Worm (Caenorhabditis elegans) whole organism, mixed stage, embryonic: Measurements from ENCODE around the gene F11C1.1.

Experiments used
- ceh-83 ChIP-seq: fragments of 200-800 bp; sonication (Bioruptor generic); optimal IDR thresholded peaks from 2 replicates; lab custom pipeline; 2018; ENCODE audit warnings: mild to moderate bottlenecking, missing genetic modification characterization, missing compliant biosample characterization
- ces-1 ChIP-seq: fragments of 150-350 bp; optimal IDR thresholded peaks from 2 replicates; lab custom pipeline; 2014; ENCODE audit warnings: missing biosample characterization, missing genetic modification reagents, missing genetic modification characterization
- elt-1 ChIP-seq: sonication (generic microtip); optimal IDR thresholded peaks from 2 replicates; lab custom pipeline; 2017; ENCODE audit warnings: missing genetic modification characterization, mild to moderate bottlenecking, missing compliant biosample characterization, antibody characterized with exemption, moderate library complexity, borderline replicate concordance; ENCODE audit not compliant: insufficient read depth
- elt-3 ChIP-seq: fragments of 150-350 bp; optimal IDR thresholded peaks from 2 replicates; lab custom pipeline; 2014; ENCODE audit warnings: missing biosample characterization, missing genetic modification characterization
- flh-1 ChIP-seq: fragments of 200-800 bp; sonication (Bioruptor generic); optimal IDR thresholded peaks from 2 replicates; lab custom pipeline; 2018; ENCODE audit warnings: mild to moderate bottlenecking, missing genetic modification characterization, moderate library complexity, missing compliant biosample characterization
- lin-32 ChIP-seq: fragments of 200-800 bp; sonication (Bioruptor generic); optimal IDR thresholded peaks from 2 replicates; lab custom pipeline; 2018; ENCODE audit warnings: mild to moderate bottlenecking, missing genetic modification characterization, missing compliant biosample characterization
- lsy-2 ChIP-seq: fragments of 150-350 bp; optimal IDR thresholded peaks from 2 replicates; lab custom pipeline; 2014; ENCODE audit warnings: missing biosample characterization, missing genetic modification characterization
- mls-2 ChIP-seq: sonication (generic microtip); optimal IDR thresholded peaks from 2 replicates; lab custom pipeline; 2016; ENCODE audit warnings: mild to moderate bottlenecking, missing genetic modification characterization, moderate library complexity, missing compliant biosample characterization
- nhr-2 ChIP-seq: fragments of 150-350 bp; optimal IDR thresholded peaks from 2 replicates; lab custom pipeline; 2014; ENCODE audit warnings: missing biosample characterization, missing genetic modification characterization
- nhr-76 ChIP-seq: sonication (generic microtip); optimal IDR thresholded peaks from 2 replicates; lab custom pipeline; 2017; ENCODE audit warnings: missing biosample characterization, missing genetic modification characterization
- pha-4 ChIP-seq: fragments of 150-350 bp; optimal IDR thresholded peaks from 2 replicates; lab custom pipeline; 2018; ENCODE audit warnings: missing biosample characterization, missing genetic modification reagents, missing genetic modification characterization
- unc-120 ChIP-seq: sonication (generic microtip); optimal IDR thresholded peaks from 2 replicates; lab custom pipeline; 2017; ENCODE audit warnings: missing genetic modification characterization, missing compliant biosample characterization; ENCODE audit not compliant: poor library complexity, severe bottlenecking
- ztf-11 ChIP-seq: fragments of 150-350 bp; optimal IDR thresholded peaks from 2 replicates; lab custom pipeline; 2014; ENCODE audit warnings: missing biosample characterization, missing genetic modification characterization

- no peak for TF ChIP-seq lin-32 (GFP tag; lab: Kevin White, UChicago)
- no peak for TF ChIP-seq lsy-2 (tag; lab: Kevin White, UChicago)
- TF ChIP-seq ztf-11, result no peak
- TF ChIP-seq nhr-76 (tag; lab: Kevin White, UChicago), result no peak
- TF ChIP-seq elt-3 (tag; lab: Kevin White, UChicago), result no peak
- TF ChIP-seq unc-120 (tag; lab: Kevin White, UChicago), result no peak
- TF ChIP-seq pha-4 (tag; lab: Kevin White, UChicago), result no peak
- no peak for TF ChIP-seq ceh-83 (GFP tag; lab: Kevin White, UChicago)
- TF ChIP-seq flh-1 (GFP tag; lab: Kevin White, UChicago), result no peak
- TF ChIP-seq nhr-2 (tag; lab: Kevin White, UChicago), result no peak
- no peak for TF ChIP-seq elt-1 (tag; lab: Kevin White, UChicago)
- TF ChIP-seq mls-2, result no peak
- no peak for TF ChIP-seq ces-1 (GFP tag; lab: Kevin White, UChicago)
Observed at ce11 chrX:13034333-13034732, 44.0 kb upstream of the F11C1.1 start.
